Worm (Caenorhabditis elegans) whole organism, L1 larva: Measurements from ENCODE around the gene C48B4.7.

Experiments
- C16A3.4 ChIP-seq: fragments of 150-350 bp; optimal IDR thresholded peaks from 2 replicates; lab custom pipeline; 2014; ENCODE audit warnings: missing biosample characterization, missing genetic modification characterization
- alr-1 ChIP-seq: fragments of 200-800 bp; sonication (Bioruptor generic); optimal IDR thresholded peaks from 2 replicates; lab custom pipeline; 2018; ENCODE audit warnings: borderline replicate concordance, mild to moderate bottlenecking, missing genetic modification characterization, missing compliant biosample characterization
- blmp-1 ChIP-seq: fragments of 150-350 bp; optimal IDR thresholded peaks from 2 replicates; lab custom pipeline; 2014; ENCODE audit warnings: missing biosample characterization, missing genetic modification characterization
- ceh-82 ChIP-seq, 3 experiments: fragments of 150-350 bp in 1 of 3; sonication (generic microtip) in 2 of 3; optimal IDR thresholded peaks; 2 replicates each; lab custom pipeline; 2014 to 2017; ENCODE audit warnings: missing biosample characterization in 3 of 3, missing genetic modification characterization in 3 of 3
- ceh-90 ChIP-seq: sonication (generic microtip); optimal IDR thresholded peaks from 2 replicates; lab custom pipeline; 2016; ENCODE audit warnings: missing genetic modification characterization, missing compliant biosample characterization
- dsc-1 ChIP-seq: sonication (generic microtip); optimal IDR thresholded peaks from 2 replicates; lab custom pipeline; 2016; ENCODE audit warnings: mild to moderate bottlenecking, missing genetic modification characterization, missing compliant biosample characterization
- efl-1 ChIP-seq, 4 experiments: fragments of 150-350 bp; optimal IDR thresholded peaks in 3 of 4; peaks in 1 of 4; 1 replicate in 1 of 4; 2 replicates in 3 of 4; lab custom pipeline; 2014; ENCODE audit warnings: missing biosample characterization in 2 of 4, missing genetic modification characterization in 2 of 4, missing genetic modification reagents in 2 of 4
- efl-3 ChIP-seq: fragments of 200-800 bp; sonication (Bioruptor generic); optimal IDR thresholded peaks from 2 replicates; lab custom pipeline; 2018; ENCODE audit warnings: mild to moderate bottlenecking, missing genetic modification characterization, missing compliant biosample characterization
- egl-27 ChIP-seq, 2 experiments: fragments of 150-350 bp in 1 of 2; sonication (generic microtip); optimal IDR thresholded peaks; 3 replicates each; lab custom pipeline; 2017 to 2018; ENCODE audit warnings: missing biosample characterization in 2 of 2, missing genetic modification characterization in 2 of 2, missing genetic modification reagents in 2 of 2
- fkh-4 ChIP-seq: sonication (generic microtip); optimal IDR thresholded peaks from 2 replicates; lab custom pipeline; 2016; ENCODE audit warnings: missing compliant biosample characterization, missing genetic modification characterization, borderline replicate concordance
- fos-1 ChIP-seq: fragments of 150-350 bp; optimal IDR thresholded peaks from 2 replicates; lab custom pipeline; 2014; ENCODE audit warnings: missing biosample characterization, missing genetic modification characterization
- hlh-17 ChIP-seq: fragments of 200-800 bp; sonication (Bioruptor generic); optimal IDR thresholded peaks from 2 replicates; lab custom pipeline; 2018; ENCODE audit warnings: missing genetic modification characterization, mild to moderate bottlenecking, missing compliant biosample characterization, moderate library complexity, borderline replicate concordance
- irx-1 ChIP-seq: sonication (generic microtip); optimal IDR thresholded peaks from 2 replicates; lab custom pipeline; 2016; ENCODE audit warnings: missing genetic modification characterization, missing compliant biosample characterization
- isw-1 ChIP-seq: fragments of 200-800 bp; sonication (Bioruptor generic); IDR thresholded peaks from 2 replicates; pipeline ENCODE4 v1.3.6; 2022; ENCODE audit warnings: missing genetic modification characterization, missing compliant biosample characterization
- jun-1 ChIP-seq: fragments of 150-350 bp; optimal IDR thresholded peaks from 2 replicates; lab custom pipeline; 2014; ENCODE audit warnings: missing biosample characterization, missing genetic modification reagents, missing genetic modification characterization
- lin-13 ChIP-seq: fragments of 150-350 bp; optimal IDR thresholded peaks from 2 replicates; lab custom pipeline; 2014; ENCODE audit warnings: missing biosample characterization, missing genetic modification reagents, missing genetic modification characterization
- lin-14 ChIP-seq: fragments of 200-800 bp; sonication (Bioruptor generic); optimal IDR thresholded peaks from 2 replicates; lab custom pipeline; 2018; ENCODE audit warnings: mild to moderate bottlenecking, missing genetic modification characterization, moderate library complexity, missing compliant biosample characterization
- lin-15B ChIP-seq: fragments of 150-350 bp; sonication (generic microtip); optimal IDR thresholded peaks from 3 replicates; lab custom pipeline; 2014; ENCODE audit warnings: missing biosample characterization, missing genetic modification characterization
- lin-39 ChIP-seq: fragments of 150-350 bp; optimal IDR thresholded peaks from 2 replicates; lab custom pipeline; 2014; ENCODE audit warnings: missing biosample characterization, missing genetic modification reagents, missing genetic modification characterization
- lsy-2 ChIP-seq, 2 experiments: fragments of 150-350 bp; optimal IDR thresholded peaks; 2 replicates each; lab custom pipeline; 2014; ENCODE audit warnings: missing biosample characterization in 2 of 2, missing genetic modification characterization in 2 of 2
- mdl-1 ChIP-seq, 2 experiments: fragments of 150-350 bp; optimal IDR thresholded peaks; 2 replicates each; lab custom pipeline; 2014 to 2017; ENCODE audit warnings: missing biosample characterization in 2 of 2, missing genetic modification characterization in 2 of 2, inconsistent platforms in 1 of 2
- mep-1 ChIP-seq: fragments of 150-350 bp; optimal IDR thresholded peaks from 2 replicates; lab custom pipeline; 2014; ENCODE audit warnings: missing biosample characterization, missing genetic modification characterization
- nhr-11 ChIP-seq: fragments of 150-350 bp; optimal IDR thresholded peaks from 2 replicates; lab custom pipeline; 2014; ENCODE audit warnings: missing biosample characterization, missing genetic modification characterization
- nhr-12 ChIP-seq: sonication (generic microtip); optimal IDR thresholded peaks from 2 replicates; lab custom pipeline; 2017; ENCODE audit warnings: missing biosample characterization, missing genetic modification characterization
- nhr-20 ChIP-seq: sonication (generic microtip); optimal IDR thresholded peaks from 2 replicates; lab custom pipeline; 2016; ENCODE audit warnings: mild to moderate bottlenecking, missing genetic modification characterization, missing compliant biosample characterization
- nhr-237 ChIP-seq: fragments of 150-350 bp; optimal IDR thresholded peaks from 2 replicates; lab custom pipeline; 2014; ENCODE audit warnings: missing biosample characterization, missing genetic modification characterization
- nhr-28 ChIP-seq: fragments of 150-350 bp; optimal IDR thresholded peaks from 2 replicates; lab custom pipeline; 2014; ENCODE audit warnings: missing biosample characterization, missing genetic modification characterization
- nhr-90 ChIP-seq: sonication (generic microtip); optimal IDR thresholded peaks from 2 replicates; lab custom pipeline; 2016; ENCODE audit warnings: mild to moderate bottlenecking, missing genetic modification characterization, missing compliant biosample characterization; ENCODE audit not compliant: poor library complexity
- pag-3 ChIP-seq: sonication (generic microtip); optimal IDR thresholded peaks from 2 replicates; lab custom pipeline; 2017; ENCODE audit warnings: missing genetic modification characterization, mild to moderate bottlenecking, missing compliant biosample characterization, antibody characterized with exemption, borderline replicate concordance; ENCODE audit not compliant: insufficient read depth
- pqm-1 ChIP-seq: sonication (generic microtip); optimal IDR thresholded peaks from 3 replicates; lab custom pipeline; 2017; ENCODE audit warnings: missing biosample characterization, missing genetic modification characterization
- skn-1 ChIP-seq: fragments of 150-350 bp; optimal IDR thresholded peaks from 2 replicates; lab custom pipeline; 2014; ENCODE audit warnings: missing biosample characterization, missing genetic modification characterization
- snu-23 ChIP-seq: sonication (generic microtip); optimal IDR thresholded peaks from 2 replicates; lab custom pipeline; 2016; ENCODE audit warnings: missing genetic modification characterization, missing compliant biosample characterization
- sox-4 ChIP-seq: sonication (generic microtip); optimal IDR thresholded peaks from 2 replicates; lab custom pipeline; 2016; ENCODE audit warnings: missing genetic modification characterization, missing compliant biosample characterization
- sptf-1 ChIP-seq: fragments of 150-350 bp; optimal IDR thresholded peaks from 2 replicates; lab custom pipeline; 2014; ENCODE audit warnings: missing biosample characterization, missing genetic modification characterization
- sup-37 ChIP-seq: fragments of 200-800 bp; sonication (Bioruptor generic); optimal IDR thresholded peaks from 2 replicates; lab custom pipeline; 2018; ENCODE audit warnings: mild to moderate bottlenecking, missing genetic modification characterization, missing compliant biosample characterization
- tlp-1 ChIP-seq: fragments of 150-350 bp; optimal IDR thresholded peaks from 2 replicates; lab custom pipeline; 2014; ENCODE audit warnings: missing biosample characterization, missing genetic modification characterization
- unc-30 ChIP-seq: sonication (generic microtip); optimal IDR thresholded peaks from 2 replicates; lab custom pipeline; 2017; ENCODE audit warnings: missing biosample characterization, missing genetic modification characterization
- unc-62 ChIP-seq: fragments of 150-350 bp; optimal IDR thresholded peaks from 2 replicates; lab custom pipeline; 2014; ENCODE audit warnings: missing biosample characterization, missing genetic modification reagents, missing genetic modification characterization
- unc-98 ChIP-seq: fragments of 200-800 bp; sonication (Bioruptor generic); IDR thresholded peaks from 2 replicates; pipeline ENCODE4 v1.3.6; 2022; ENCODE audit warnings: missing genetic modification characterization, missing compliant biosample characterization
- xbp-1 ChIP-seq: sonication (generic microtip); optimal IDR thresholded peaks from 2 replicates; lab custom pipeline; 2016; ENCODE audit warnings: missing genetic modification characterization, missing compliant biosample characterization
- zip-4 ChIP-seq: fragments of 200-800 bp; sonication (Bioruptor generic); optimal IDR thresholded peaks from 2 replicates; lab custom pipeline; 2018; ENCODE audit warnings: mild to moderate bottlenecking, missing genetic modification characterization, moderate library complexity, missing compliant biosample characterization
- ztf-11 ChIP-seq, 2 experiments: sonication (generic microtip); optimal IDR thresholded peaks; 2 replicates each; lab custom pipeline; 2016 to 2017; ENCODE audit warnings: missing genetic modification characterization in 2 of 2, missing biosample characterization in 1 of 2, missing compliant biosample characterization in 1 of 2

The C48B4.7 gene

ce11 chrIII:9521410-9522090 lies 37.7 kb downstream of the C48B4.7 start, which contains the start of the genes clu-1 and prp-40 (continued):
- peak; percentile 52 for TF ChIP-seq zip-4 (GFP tag; lab: Kevin White, UChicago)
- TF ChIP-seq C16A3.4 (tag; lab: Kevin White, UChicago) = peak; percentile 94
- no peak for TF ChIP-seq egl-27 (tag; optimal IDR thresholded peaks at IDR 0.05; lab: Kevin White, UChicago)
- peak; percentile 95 for TF ChIP-seq snu-23
- TF ChIP-seq nhr-20 = peak; percentile 93
- no peak for TF ChIP-seq sptf-1 (tag; lab: Kevin White, UChicago)
- TF ChIP-seq unc-62 (GFP tag; lab: Kevin White, UChicago) = no peak
- peak; percentile 33 for TF ChIP-seq sup-37 (GFP tag; lab: Kevin White, UChicago)
- peak in 1 of 2 experiments; percentile 83 for TF ChIP-seq mdl-1 (tag; optimal IDR thresholded peaks at IDR 0.05; lab: Kevin White, UChicago)
- no peak for TF ChIP-seq nhr-12 (tag; lab: Kevin White, UChicago)
- TF ChIP-seq jun-1 (tag; lab: Kevin White, UChicago) = peak; percentile 81
- no peak for TF ChIP-seq unc-98 (GFP tag; lab: Robert Waterston, UW)
- no peak for TF ChIP-seq pag-3 (tag; lab: Kevin White, UChicago)
- peak; percentile 86 for TF ChIP-seq nhr-90 (tag; lab: Kevin White, UChicago)
- TF ChIP-seq alr-1 (tag; lab: Kevin White, UChicago) = no peak
- peak; percentile 98 for TF ChIP-seq dsc-1 (tag; lab: Kevin White, UChicago)
- TF ChIP-seq irx-1 (tag; lab: Kevin White, UChicago) = peak; percentile 77
- peak; percentile 43 for TF ChIP-seq nhr-11 (tag; lab: Kevin White, UChicago)
- peak; percentile 89 for TF ChIP-seq lin-13 (GFP tag; lab: Kevin White, UChicago)
- TF ChIP-seq efl-3 (GFP tag; lab: Kevin White, UChicago) = no peak
- no peak for TF ChIP-seq unc-30 (tag; lab: Kevin White, UChicago)
- TF ChIP-seq tlp-1 (tag; lab: Kevin White, UChicago) = no peak
- TF ChIP-seq mep-1 (tag; lab: Kevin White, UChicago) = peak; percentile 89
- TF ChIP-seq ceh-90 (tag; lab: Kevin White, UChicago) = no peak
- TF ChIP-seq nhr-28 (tag; lab: Kevin White, UChicago) = no peak
- peak; percentile 86 for TF ChIP-seq fos-1
- peak; percentile 90 to 92 (median 92) for TF ChIP-seq ceh-82 (tag; optimal IDR thresholded peaks at IDR 0.05; lab: Kevin White, UChicago)
- no peak for TF ChIP-seq pqm-1
- peak; percentile 90 for TF ChIP-seq lin-14
- peak; percentile 90 for TF ChIP-seq xbp-1 (tag; lab: Kevin White, UChicago)
- peak; percentile 93 for TF ChIP-seq lin-15B (tag; lab: Kevin White, UChicago)
- TF ChIP-seq ztf-11 (tag; optimal IDR thresholded peaks at IDR 0.05; lab: Kevin White, UChicago) = peak in 1 of 2 experiments; percentile 37
- no peak for TF ChIP-seq hlh-17 (GFP tag; lab: Kevin White, UChicago)
- no peak for TF ChIP-seq blmp-1
- TF ChIP-seq skn-1 (tag; lab: Kevin White, UChicago) = peak; percentile 78
- peak; percentile 88 for TF ChIP-seq isw-1 (GFP tag; lab: Robert Waterston, UW)
- TF ChIP-seq lsy-2 (tag; optimal IDR thresholded peaks at IDR 0.05; lab: Kevin White, UChicago) = peak; percentile 94 to 96
- peak; percentile 65 for TF ChIP-seq lin-39 (tag; lab: Kevin White, UChicago)
- peak; percentile 88 to 89 for TF ChIP-seq efl-1 (optimal IDR thresholded peaks at IDR 0.05; lab: Kevin White, UChicago)
- TF ChIP-seq efl-1 (GFP tag; optimal IDR thresholded peaks at IDR 0.05 in 1 of 2; lab: Kevin White, UChicago) = peak; percentile 82 to 98
- peak; percentile 55 for TF ChIP-seq nhr-237 (tag; lab: Kevin White, UChicago)
- TF ChIP-seq sox-4 = peak; percentile 60
- peak; percentile 77 for TF ChIP-seq fkh-4
- TF ChIP-seq, all 84 proteins: peak for 57
